Worm (Caenorhabditis elegans): Measurements from ENCODE around the gene nlr-1.
A peak's percentile ranks its signal among the peaks of the same experiment; 100 is the strongest.

nlr-1 gene

DNA sequence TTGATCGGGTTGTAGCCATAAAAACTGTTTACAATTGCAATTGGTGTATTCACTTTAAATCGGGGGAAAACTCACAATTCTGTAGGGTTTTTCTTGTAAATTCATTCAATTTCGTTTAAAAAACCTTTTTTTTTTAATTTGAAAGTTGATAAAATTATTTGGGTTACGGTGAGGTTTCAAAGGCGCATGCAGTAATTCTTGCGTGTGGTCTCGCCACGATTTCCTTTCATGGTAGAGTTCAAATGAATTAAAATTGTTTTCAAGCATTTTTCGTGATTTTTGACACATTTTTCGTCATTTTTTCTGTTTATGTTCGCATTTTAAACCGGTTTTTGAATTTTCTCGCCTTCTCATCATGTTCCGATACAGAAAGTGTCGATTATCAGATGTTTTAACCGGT lies 16.5 kb upstream of the nlr-1 start:
- no peak for TF ChIP-seq lin-15B (tag; optimal IDR thresholded peaks at IDR 0.05)
- TF ChIP-seq nhr-28 (tag; optimal IDR thresholded peaks at IDR 0.05): no peak
- TF ChIP-seq efl-1 (optimal IDR thresholded peaks at IDR 0.05): no peak
- TF ChIP-seq efl-1 (GFP tag; optimal IDR thresholded peaks at IDR 0.05 in 1 of 2): peak in 1 of 2 experiments; percentile 46

DNA sequence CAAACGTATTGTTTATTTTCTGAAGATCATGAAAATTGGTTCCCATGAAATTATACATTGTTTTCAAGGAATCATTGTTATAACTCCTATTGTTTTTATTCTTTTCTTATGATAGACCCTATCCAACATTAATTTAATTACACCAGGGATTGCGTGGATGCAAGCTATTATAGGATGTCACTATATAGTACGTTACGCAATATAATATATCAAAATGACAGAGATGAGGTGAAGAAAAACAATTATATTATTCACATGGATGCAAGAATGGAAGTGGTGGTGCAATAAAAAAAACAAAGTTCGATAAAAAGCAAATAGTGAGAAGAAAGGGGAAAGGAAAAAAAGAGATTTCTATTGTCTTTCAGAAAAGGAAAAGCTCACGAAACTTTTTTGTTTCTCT lies 15.2 kb upstream of the nlr-1 start:
- no peak for TF ChIP-seq efl-1 (optimal IDR thresholded peaks at IDR 0.05)
- TF ChIP-seq efl-1 (GFP tag; optimal IDR thresholded peaks at IDR 0.05 in 1 of 2): peak in 1 of 2 experiments; percentile 14
- TF ChIP-seq egl-27 (tag; optimal IDR thresholded peaks at IDR 0.05): no peak

DNA sequence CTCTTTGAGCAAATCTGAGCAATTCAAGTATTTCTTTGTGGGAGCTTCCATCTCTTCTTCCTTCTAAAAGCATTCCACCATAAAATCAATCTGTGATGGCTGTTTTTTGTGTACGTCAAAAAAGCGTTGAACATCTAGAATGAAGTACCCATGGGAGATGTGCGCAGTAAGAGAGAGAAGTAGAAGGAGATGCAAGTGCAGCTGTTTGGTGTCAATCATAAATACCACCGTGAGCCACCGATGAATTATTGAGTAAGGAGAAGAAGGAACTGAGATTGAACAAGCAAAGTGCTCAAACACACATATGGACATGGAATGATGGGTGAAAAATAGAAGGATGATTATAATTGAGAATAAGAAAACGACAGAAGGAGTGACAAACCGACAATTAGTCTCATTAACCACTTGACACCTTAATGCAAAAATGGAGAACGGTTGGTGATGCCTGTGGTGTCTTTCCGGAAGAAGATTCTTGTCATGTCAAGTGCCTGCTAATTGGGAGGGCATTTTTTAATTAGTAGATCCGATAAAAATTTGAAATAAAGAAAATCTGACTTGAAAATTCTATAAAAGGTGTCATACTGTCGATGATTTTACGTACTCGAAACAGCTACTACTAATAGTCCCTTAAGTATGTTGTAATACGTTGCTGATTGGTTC lies 14.1 kb upstream of the nlr-1 start:
- TF ChIP-seq unc-62 (GFP tag; optimal IDR thresholded peaks at IDR 0.05) (no peak), efl-3 (GFP tag; optimal IDR thresholded peaks at IDR 0.05) (no peak), lin-14 (GFP tag; optimal IDR thresholded peaks at IDR 0.05) (peak; percentile 10)

DNA sequence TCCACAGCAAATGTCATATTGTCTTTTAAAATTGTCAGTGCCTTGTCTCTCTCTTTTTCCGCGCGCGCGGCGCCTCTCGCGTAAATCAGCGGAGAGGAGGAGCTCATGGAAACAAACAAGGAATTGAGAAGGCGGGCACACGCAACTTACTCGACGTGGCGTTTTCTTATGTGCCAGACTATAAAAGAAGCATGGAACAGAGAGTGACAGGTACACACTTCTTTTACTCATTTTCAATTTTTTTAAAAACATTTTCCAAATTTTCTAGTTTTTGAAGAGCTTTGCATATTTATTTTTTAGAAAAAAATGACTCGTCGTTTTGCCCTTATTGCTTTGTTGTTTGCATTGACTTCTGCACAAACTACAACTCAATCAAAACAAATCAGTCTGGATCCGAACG lies 10.2 kb downstream of the nlr-1 start, which contains the start of gene F20B10.3:
TSS of gene F20B10.3 (plus strand) at position 301 of the 400 bp plus-strand sequence.
- no peak for TF ChIP-seq efl-1 (optimal IDR thresholded peaks at IDR 0.05)
- peak in 1 of 2 experiments; percentile 43 for TF ChIP-seq efl-1 (GFP tag; optimal IDR thresholded peaks at IDR 0.05 in 1 of 2)
- no peak for TF ChIP-seq skn-1 (tag; optimal IDR thresholded peaks at IDR 0.05)

DNA sequence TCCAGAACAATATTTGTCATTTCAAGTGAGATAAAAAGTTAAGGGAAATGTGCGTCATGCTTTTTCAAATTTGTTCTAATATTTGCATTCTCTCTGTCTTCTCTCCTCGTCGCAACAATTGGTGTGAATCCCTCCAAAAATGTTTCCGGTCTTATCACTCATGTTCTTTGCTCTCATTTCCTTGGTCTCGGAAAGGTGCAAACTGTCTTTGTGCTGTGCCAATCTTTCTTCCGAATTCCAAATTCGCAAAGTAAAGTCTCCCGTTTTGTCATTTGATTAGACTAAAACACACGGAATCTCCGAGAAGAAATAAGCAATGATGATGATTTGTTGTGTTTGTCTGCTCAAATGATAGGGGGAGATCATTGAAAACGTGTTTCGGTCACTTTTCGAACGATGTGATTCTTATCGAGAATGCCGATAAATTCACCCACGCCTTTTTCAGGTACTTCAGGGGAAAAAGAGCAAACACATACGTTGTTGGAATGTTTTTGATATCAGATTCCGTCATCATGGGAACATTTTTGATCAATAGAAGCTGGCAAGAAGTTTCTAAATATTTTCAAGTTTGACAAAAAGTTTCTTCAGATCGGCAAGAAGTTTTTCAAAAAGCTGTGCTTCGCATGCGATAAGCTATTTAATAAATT lies 12.6 kb downstream of the nlr-1 start:
- TF ChIP-seq unc-30 (tag; optimal IDR thresholded peaks at IDR 0.05) (no peak), efl-3 (GFP tag; optimal IDR thresholded peaks at IDR 0.05) (no peak), efl-1 (optimal IDR thresholded peaks at IDR 0.05) (no peak), efl-1 (GFP tag; optimal IDR thresholded peaks at IDR 0.05 in 1 of 2) (peak in 1 of 2 experiments; percentile 70), elt-2 (tag; optimal IDR thresholded peaks at IDR 0.05) (peak; percentile 47), xbp-1 (tag; optimal IDR thresholded peaks at IDR 0.05) (no peak), nhr-28 (tag; optimal IDR thresholded peaks at IDR 0.05) (no peak)

DNA sequence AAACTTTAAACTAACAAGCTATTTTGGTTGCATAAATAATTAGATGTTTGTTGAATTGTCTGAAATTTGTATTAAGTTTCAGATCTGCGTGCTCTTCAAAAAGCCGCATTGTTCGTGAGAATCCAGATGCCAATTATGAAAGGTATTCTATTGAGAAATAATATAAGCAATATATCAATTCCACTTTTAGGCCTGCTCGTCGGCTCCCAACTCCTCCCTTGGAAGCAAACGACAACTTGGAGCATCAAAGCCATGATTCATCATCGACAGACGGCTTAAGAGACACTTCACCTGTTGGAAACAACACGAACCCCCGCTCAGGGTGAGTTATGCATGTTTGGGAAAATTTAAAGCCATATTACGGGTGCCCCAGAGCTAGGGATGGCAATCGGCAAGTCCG lies 15.4 kb downstream of the nlr-1 start:
- no peak for TF ChIP-seq ceh-8 (GFP tag; optimal IDR thresholded peaks at IDR 0.05)
- no peak for TF ChIP-seq elt-3 (tag; optimal IDR thresholded peaks at IDR 0.05)
- no peak for TF ChIP-seq nhr-28 (tag; optimal IDR thresholded peaks at IDR 0.05)
- no peak for TF ChIP-seq sptf-1 (tag; optimal IDR thresholded peaks at IDR 0.05)
- TF ChIP-seq lin-39 (tag; optimal IDR thresholded peaks at IDR 0.05): no peak
- no peak for TF ChIP-seq egl-27 (tag; optimal IDR thresholded peaks at IDR 0.05)
- TF ChIP-seq ztf-4 (tag; optimal IDR thresholded peaks at IDR 0.05): no peak
- TF ChIP-seq nhr-85 (tag): no peak
- no peak for TF ChIP-seq hlh-17 (GFP tag; optimal IDR thresholded peaks at IDR 0.05; ENCODE audit: borderline replicate concordance)
- no peak for TF ChIP-seq aly-2 (tag; optimal IDR thresholded peaks at IDR 0.05)
- TF ChIP-seq nhr-77 (tag; optimal IDR thresholded peaks at IDR 0.05): no peak
- no peak for TF ChIP-seq nhr-20 (tag; optimal IDR thresholded peaks at IDR 0.05)
- TF ChIP-seq dpl-1 (GFP tag; optimal IDR thresholded peaks at IDR 0.05): no peak
- TF ChIP-seq nhr-90 (tag; optimal IDR thresholded peaks at IDR 0.05; ENCODE audit: poor library complexity): no peak

DNA sequence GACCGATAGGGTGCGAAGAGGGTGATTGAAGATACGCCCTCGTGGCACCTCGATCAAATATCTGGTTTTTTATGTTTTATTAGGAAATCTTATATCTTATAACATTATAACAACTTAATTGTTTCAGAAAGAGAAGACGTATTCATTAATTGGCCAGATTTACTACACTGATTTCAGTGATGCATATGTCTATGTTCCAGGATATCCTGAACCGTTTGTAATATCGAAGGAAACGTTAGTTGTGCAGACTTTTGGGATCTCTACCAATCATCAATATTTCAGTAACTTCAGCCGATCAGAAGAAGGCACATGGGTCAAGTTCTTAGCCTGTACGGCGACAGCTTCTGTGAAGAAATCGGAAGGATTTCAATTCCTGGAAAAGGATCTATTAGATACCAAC lies 17.7 kb downstream of the nlr-1 start:
- no peak for TF ChIP-seq fkh-8 (tag; optimal IDR thresholded peaks at IDR 0.05)
- TF ChIP-seq alr-1 (tag; optimal IDR thresholded peaks at IDR 0.05; ENCODE audit: borderline replicate concordance): no peak
- TF ChIP-seq fkh-10 (GFP tag; optimal IDR thresholded peaks at IDR 0.05): no peak
- no peak for TF ChIP-seq mdl-1 (tag; optimal IDR thresholded peaks at IDR 0.05)
- no peak for TF ChIP-seq pqm-1 (tag; optimal IDR thresholded peaks at IDR 0.05)
- TF ChIP-seq unc-130 (tag; optimal IDR thresholded peaks at IDR 0.05): no peak
- no peak for TF ChIP-seq zag-1 (tag; optimal IDR thresholded peaks at IDR 0.05)
- TF ChIP-seq ztf-4 (tag; optimal IDR thresholded peaks at IDR 0.05): no peak
- TF ChIP-seq rnt-1 (tag; optimal IDR thresholded peaks at IDR 0.05): no peak
- no peak for TF ChIP-seq nhr-20 (tag; optimal IDR thresholded peaks at IDR 0.05)
- no peak for TF ChIP-seq nhr-85 (tag)

Data from whole organism, L1 larva.